Fruit fly (Drosophila melanogaster) whole organism, embryonic: ENCODE measurements around the gene CG17124.
A peak's percentile ranks its signal among the peaks of the same experiment; 100 is the strongest.

Experiments used
- Antp ChIP-seq: fragments of 200-800 bp; sonication (Bioruptor generic); optimal IDR thresholded peaks from 3 replicates; lab custom pipeline; 2016; ENCODE audit warnings: missing biosample characterization, missing genetic modification characterization
- Bgb ChIP-seq: fragments of 200-800 bp; sonication (Bioruptor generic); IDR thresholded peaks from 2 replicates; pipeline ENCODE4 v1.3.6; 2022; ENCODE audit warnings: missing biosample characterization, missing genetic modification characterization; ENCODE audit not compliant: partially characterized antibody
- CG10267 ChIP-seq: fragments of 200-800 bp; sonication (Bioruptor generic); optimal IDR thresholded peaks from 2 replicates; lab custom pipeline; 2018; ENCODE audit warnings: missing biosample characterization, mild to moderate bottlenecking, missing genetic modification characterization, moderate library complexity
- CG11560 ChIP-seq: fragments of 200-800 bp; sonication (Bioruptor generic); IDR thresholded peaks from 3 replicates; pipeline ENCODE4 v1.3.6; 2022; ENCODE audit warnings: missing biosample characterization, missing genetic modification characterization
- CG12659 ChIP-seq: fragments of 200-800 bp; sonication (Bioruptor generic); optimal IDR thresholded peaks from 3 replicates; lab custom pipeline; 2017; ENCODE audit warnings: mild to moderate bottlenecking, missing biosample characterization, missing genetic modification reagents, missing genetic modification characterization
- CG13287 ChIP-seq: fragments of 200-800 bp; sonication (Bioruptor generic); IDR thresholded peaks from 2 replicates; pipeline ENCODE4 v1.3.6; 2022; ENCODE audit warnings: missing biosample characterization, missing genetic modification characterization; ENCODE audit not compliant: partially characterized antibody
- CG14710 ChIP-seq: fragments of 200-800 bp; sonication (Bioruptor generic); optimal IDR thresholded peaks from 3 replicates; lab custom pipeline; 2019; ENCODE audit warnings: missing biosample characterization, mild to moderate bottlenecking, missing genetic modification characterization, moderate library complexity
- CG16779 ChIP-seq: fragments of 200-800 bp; sonication (Bioruptor generic); IDR thresholded peaks from 2 replicates; pipeline ENCODE4 v1.3.6; 2022; ENCODE audit warnings: missing biosample characterization, missing genetic modification characterization
- CG2116 ChIP-seq: fragments of 200-800 bp; sonication (Bioruptor generic); optimal IDR thresholded peaks from 3 replicates; lab custom pipeline; 2018; ENCODE audit warnings: missing biosample characterization, mild to moderate bottlenecking, missing genetic modification characterization
- CG2712 ChIP-seq: fragments of 200-800 bp; optimal IDR thresholded peaks from 3 replicates; lab custom pipeline; 2019; ENCODE audit warnings: missing biosample characterization, mild to moderate bottlenecking, missing genetic modification characterization, moderate library complexity
- CG3163 ChIP-seq: fragments of 200-800 bp; sonication (Bioruptor generic); optimal IDR thresholded peaks from 3 replicates; lab custom pipeline; 2016; ENCODE audit warnings: missing biosample characterization, missing genetic modification characterization
- CG34376 ChIP-seq: fragments of 200-800 bp; sonication (Bioruptor generic); optimal IDR thresholded peaks from 2 replicates; lab custom pipeline; 2018; ENCODE audit warnings: missing biosample characterization, mild to moderate bottlenecking, missing genetic modification characterization
- CG8089 ChIP-seq: fragments of 200-800 bp; sonication (Bioruptor generic); optimal IDR thresholded peaks from 3 replicates; lab custom pipeline; 2016; ENCODE audit warnings: missing biosample characterization, missing genetic modification characterization
- CG8281 ChIP-seq: fragments of 200-800 bp; sonication (Bioruptor generic); optimal IDR thresholded peaks from 2 replicates; lab custom pipeline; 2018; ENCODE audit warnings: missing biosample characterization, mild to moderate bottlenecking, missing genetic modification characterization, moderate library complexity
- CG9817 ChIP-seq: fragments of 200-800 bp; sonication (Bioruptor generic); optimal IDR thresholded peaks from 2 replicates; lab custom pipeline; 2018; ENCODE audit warnings: missing biosample characterization, mild to moderate bottlenecking, missing genetic modification characterization, moderate library complexity
- D ChIP-seq, 2 experiments: fragments of 200-800 bp in 1 of 2; fragments of >200 bp in 1 of 2; sonication (Bioruptor generic) in 1 of 2; optimal IDR thresholded peaks; 2 replicates in 1 of 2; 3 replicates in 1 of 2; lab custom pipeline; 2017; ENCODE audit warnings: mild to moderate bottlenecking in 1 of 2, missing biosample characterization in 1 of 2, missing genetic modification characterization in 1 of 2, missing genetic modification reagents in 1 of 2
- Dll ChIP-seq: fragments of 200-800 bp; sonication (Bioruptor generic); IDR thresholded peaks from 4 replicates; pipeline ENCODE4 v1.3.6; 2022; ENCODE audit warnings: missing biosample characterization, missing genetic modification characterization; ENCODE audit not compliant: partially characterized antibody
- Doc3 ChIP-seq: fragments of 200-800 bp; sonication (Bioruptor generic); IDR thresholded peaks from 3 replicates; pipeline ENCODE4 v1.3.6; 2022; ENCODE audit warnings: missing biosample characterization, missing genetic modification characterization; ENCODE audit not compliant: partially characterized antibody
- Eip74EF ChIP-seq, 2 experiments: fragments of 200-800 bp in 1 of 2; fragments of >200 bp in 1 of 2; sonication (Bioruptor generic) in 1 of 2; optimal IDR thresholded peaks; 2 replicates each; lab custom pipeline; 2017 to 2019; ENCODE audit warnings: missing biosample characterization in 2 of 2, missing genetic modification characterization in 2 of 2, mild to moderate bottlenecking in 1 of 2, moderate library complexity in 1 of 2
- HLH4C ChIP-seq: fragments of 200-800 bp; sonication (Bioruptor generic); IDR thresholded peaks from 3 replicates; pipeline ENCODE4 v1.3.6; 2022; ENCODE audit warnings: missing biosample characterization, missing genetic modification characterization; ENCODE audit not compliant: partially characterized antibody
- MBD-R2 ChIP-seq: fragments of 200-800 bp; sonication (Bioruptor generic); IDR thresholded peaks from 2 replicates; pipeline ENCODE4 v1.3.6; 2022; ENCODE audit warnings: missing biosample characterization, missing genetic modification characterization
- MESR4 ChIP-seq: fragments of 200-800 bp; sonication (Bioruptor generic); optimal IDR thresholded peaks from 2 replicates; lab custom pipeline; 2018; ENCODE audit warnings: missing biosample characterization, mild to moderate bottlenecking, missing genetic modification characterization, moderate library complexity
- Myb ChIP-seq: fragments of 200-800 bp; sonication (Bioruptor generic); optimal IDR thresholded peaks from 2 replicates; lab custom pipeline; 2016; ENCODE audit warnings: missing biosample characterization, missing genetic modification characterization
- Nf-YA ChIP-seq: fragments of 200-800 bp; sonication (Bioruptor generic); IDR thresholded peaks from 2 replicates; pipeline ENCODE4 v1.3.6; 2022; ENCODE audit warnings: missing biosample characterization, missing genetic modification characterization
- Opbp ChIP-seq: fragments of 200-800 bp; sonication (Bioruptor generic); IDR thresholded peaks from 3 replicates; pipeline ENCODE4 v1.3.6; 2022; ENCODE audit warnings: missing biosample characterization, missing genetic modification characterization; ENCODE audit not compliant: partially characterized antibody
- Pdp1 ChIP-seq, 2 experiments: fragments of 200-800 bp; sonication (Bioruptor generic); optimal IDR thresholded peaks; 3 replicates each; lab custom pipeline; 2016; ENCODE audit warnings: missing biosample characterization in 2 of 2, missing genetic modification characterization in 2 of 2, mild to moderate bottlenecking in 1 of 2, moderate library complexity in 1 of 2
- Sry-δ ChIP-seq: fragments of 200-800 bp; sonication (Bioruptor generic); optimal IDR thresholded peaks from 2 replicates; lab custom pipeline; 2016; ENCODE audit warnings: missing biosample characterization, missing genetic modification characterization
- YL-1 ChIP-seq: fragments of 200-800 bp; sonication (Bioruptor generic); optimal IDR thresholded peaks from 3 replicates; lab custom pipeline; 2017; ENCODE audit warnings: missing biosample characterization, mild to moderate bottlenecking, missing genetic modification characterization
- bsh ChIP-seq, 2 experiments: fragments of 200-800 bp; sonication (Bioruptor generic); optimal IDR thresholded peaks; 2 replicates each; lab custom pipeline; 2017 to 2018; ENCODE audit warnings: mild to moderate bottlenecking in 2 of 2, missing biosample characterization in 2 of 2, missing genetic modification characterization in 2 of 2, moderate library complexity in 1 of 2
- crol ChIP-seq: fragments of 200-800 bp; sonication (Bioruptor generic); IDR thresholded peaks from 2 replicates; pipeline ENCODE4 v1.3.6; 2022; ENCODE audit warnings: missing biosample characterization, missing genetic modification characterization
- crp ChIP-seq, 2 experiments: fragments of 200-800 bp; sonication (Bioruptor generic); optimal IDR thresholded peaks; 2 replicates in 1 of 2; 3 replicates in 1 of 2; lab custom pipeline; 2017; ENCODE audit warnings: missing biosample characterization in 2 of 2, missing genetic modification characterization in 2 of 2, mild to moderate bottlenecking in 1 of 2, moderate library complexity in 1 of 2
- gcm ChIP-seq: fragments of 200-800 bp; sonication (Bioruptor generic); optimal IDR thresholded peaks from 2 replicates; lab custom pipeline; 2019; ENCODE audit warnings: missing biosample characterization, mild to moderate bottlenecking, missing genetic modification characterization, moderate library complexity
- gfzf ChIP-seq: fragments of 200-800 bp; sonication (Bioruptor generic); optimal IDR thresholded peaks from 2 replicates; lab custom pipeline; 2016; ENCODE audit warnings: missing biosample characterization, mild to moderate bottlenecking, missing genetic modification characterization, moderate library complexity
- hb ChIP-seq: fragments of 200-800 bp; sonication (Bioruptor generic); IDR thresholded peaks from 3 replicates; pipeline ENCODE4 v1.3.6; 2022; ENCODE audit warnings: missing biosample characterization, missing genetic modification characterization; ENCODE audit not compliant: partially characterized antibody
- hkb ChIP-seq, 2 experiments: fragments of 200-800 bp in 1 of 2; fragments of >200 bp in 1 of 2; sonication (Bioruptor generic) in 1 of 2; IDR thresholded peaks in 1 of 2; optimal IDR thresholded peaks in 1 of 2; 2 replicates each; pipeline versions ENCODE4 v1.3.6 to Lab custom; 2017 to 2022; ENCODE audit warnings: missing biosample characterization in 1 of 2, missing genetic modification characterization in 1 of 2
- inv ChIP-seq: fragments of 200-800 bp; sonication (Bioruptor generic); IDR thresholded peaks from 2 replicates; pipeline ENCODE4 v1.3.6; 2022; ENCODE audit warnings: missing biosample characterization, missing genetic modification characterization; ENCODE audit not compliant: partially characterized antibody
- jigr1 ChIP-seq: fragments of 200-800 bp; sonication (Bioruptor generic); IDR thresholded peaks from 3 replicates; pipeline ENCODE4 v1.3.6; 2022; ENCODE audit warnings: missing biosample characterization, missing genetic modification characterization
- kni ChIP-seq: fragments of 200-800 bp; sonication (Bioruptor generic); optimal IDR thresholded peaks from 3 replicates; lab custom pipeline; 2017; ENCODE audit warnings: mild to moderate bottlenecking, missing biosample characterization, missing genetic modification reagents, missing genetic modification characterization
- knrl ChIP-seq: fragments of 200-800 bp; sonication (Bioruptor generic); IDR thresholded peaks from 3 replicates; pipeline ENCODE4 v1.3.6; 2022; ENCODE audit warnings: missing biosample characterization, missing genetic modification characterization; ENCODE audit not compliant: partially characterized antibody
- lmd ChIP-seq: fragments of 200-800 bp; sonication (Bioruptor generic); IDR thresholded peaks from 2 replicates; pipeline ENCODE4 v1.3.6; 2022; ENCODE audit warnings: missing biosample characterization, missing genetic modification characterization
- nerfin-2 ChIP-seq: fragments of 200-800 bp; sonication (Bioruptor generic); IDR thresholded peaks from 2 replicates; pipeline ENCODE4 v1.3.6; 2022; ENCODE audit warnings: missing biosample characterization, missing genetic modification characterization; ENCODE audit not compliant: partially characterized antibody
- phol ChIP-seq: fragments of 200-800 bp; sonication (Bioruptor generic); optimal IDR thresholded peaks from 3 replicates; lab custom pipeline; 2018; ENCODE audit warnings: missing biosample characterization, mild to moderate bottlenecking, missing genetic modification characterization, moderate library complexity
- sens ChIP-seq: fragments of 200-800 bp; sonication (Bioruptor generic); peaks from one replicate; lab custom pipeline; 2016; ENCODE audit warnings: missing biosample characterization, missing genetic modification characterization
- stwl ChIP-seq: fragments of 200-800 bp; sonication (Bioruptor generic); optimal IDR thresholded peaks from 3 replicates; lab custom pipeline; 2018; ENCODE audit warnings: missing biosample characterization, mild to moderate bottlenecking, missing genetic modification characterization, moderate library complexity
- tgo ChIP-seq: fragments of 200-800 bp; sonication (Bioruptor generic); IDR thresholded peaks from 3 replicates; pipeline ENCODE4 v1.3.6; 2022; ENCODE audit warnings: missing biosample characterization, missing genetic modification characterization
- trem ChIP-seq: fragments of 200-800 bp; optimal IDR thresholded peaks from 3 replicates; lab custom pipeline; 2019; ENCODE audit warnings: missing biosample characterization, mild to moderate bottlenecking, missing genetic modification characterization, moderate library complexity
- vvl ChIP-seq: fragments of 200-800 bp; sonication (Bioruptor generic); IDR thresholded peaks from 2 replicates; pipeline ENCODE4 v1.3.6; 2022; ENCODE audit warnings: missing biosample characterization, missing genetic modification characterization

Gene CG17124

DNA sequence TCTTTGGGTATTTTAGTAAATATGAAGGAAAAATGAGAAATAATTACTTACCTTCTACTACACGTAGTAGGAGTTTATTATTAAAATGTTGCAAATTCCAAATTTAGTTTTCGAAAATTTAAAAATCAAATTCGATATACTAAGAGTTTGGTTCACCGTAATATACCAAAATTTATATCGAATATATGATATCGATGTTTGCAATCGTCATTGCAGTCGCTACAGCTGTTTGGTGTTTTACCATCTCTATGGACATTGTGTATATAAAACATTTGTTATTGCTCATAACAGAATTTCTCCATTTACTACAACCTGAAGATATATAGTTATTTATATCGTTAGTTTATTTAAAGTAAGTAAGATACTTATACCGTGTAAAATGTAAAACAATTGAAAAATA, 27.4 kb downstream of the CG17124 start, which contains the start of gene CG6443 (continued):
- TF ChIP-seq CG3163 (no peak), CG8281 (no peak), Doc3 (GFP tag; lab: Robert Waterston, UW) (peak; percentile 81), Antp (GFP tag; lab: Kevin White, UChicago) (no peak), crol (GFP tag; lab: Robert Waterston, UW) (no peak), vvl (GFP tag; lab: Robert Waterston, UW) (no peak), gfzf (GFP tag; lab: Kevin White, UChicago) (peak; percentile 15), CG11560 (peak; percentile 97), CG9817 (no peak), Dll (GFP tag; lab: Robert Waterston, UW) (peak; percentile 89), CG8089 (GFP tag; lab: Kevin White, UChicago) (no peak), knrl (peak; percentile 63), MESR4 (GFP tag; lab: Kevin White, UChicago) (peak; percentile 30), Nf-YA (no peak), lmd (GFP tag; lab: Robert Waterston, UW) (no peak), crp (GFP tag; optimal IDR thresholded peaks at IDR 0.05; lab: Kevin White, UChicago) (peak; percentile 67 to 91), YL-1 (GFP tag; lab: Kevin White, UChicago) (peak; percentile 3), tgo (GFP tag; lab: Robert Waterston, UW) (no peak), CG14710 (tag; lab: Kevin White, UChicago) (peak; percentile 19), CG16779 (GFP tag; lab: Robert Waterston, UW) (no peak), hb (GFP tag; lab: Robert Waterston, UW) (0 out of 3 replicates have a peak, but pooled peaks have one; percentile 20), CG2116 (GFP tag; lab: Kevin White, UChicago) (peak; percentile 73), Pdp1 (GFP tag; optimal IDR thresholded peaks at IDR 0.05; lab: Kevin White, UChicago) (peak in 1 of 2 experiments; percentile 12), CG13287 (GFP tag; lab: Robert Waterston, UW) (peak; percentile 90), Eip74EF (GFP tag; optimal IDR thresholded peaks at IDR 0.05; lab: Kevin White, UChicago) (no peak), phol (tag; lab: Kevin White, UChicago) (peak; percentile 9), CG2712 (tag; lab: Kevin White, UChicago) (peak; percentile 40), kni (GFP tag; lab: Kevin White, UChicago) (no peak), MBD-R2 (GFP tag; lab: Robert Waterston, UW) (peak; percentile 40; the same call in 1 of the 2 replicates), jigr1 (GFP tag; lab: Robert Waterston, UW) (no peak), Opbp (GFP tag; lab: Robert Waterston, UW) (peak; percentile 75; the same call in 2 of the 3 replicates), hkb (optimal IDR thresholded peaks at IDR 0.05; lab: Kevin White, UChicago) (no peak), hkb (GFP tag; IDR thresholded peaks at IDR 0.05; lab: Robert Waterston, UW) (no peak), gcm (GFP tag; lab: Kevin White, UChicago) (no peak), trem (tag; lab: Kevin White, UChicago) (peak; percentile 56), HLH4C (GFP tag; lab: Robert Waterston, UW) (peak; percentile 65), D (optimal IDR thresholded peaks at IDR 0.05; lab: Kevin White, UChicago) (no peak), D (GFP tag; optimal IDR thresholded peaks at IDR 0.05; lab: Kevin White, UChicago) (no peak), CG34376 (GFP tag; lab: Kevin White, UChicago) (no peak), inv (GFP tag; lab: Robert Waterston, UW) (peak; percentile 51; the same call in 1 of the 2 replicates), Myb (GFP tag; lab: Kevin White, UChicago) (peak; percentile 58), nerfin-2 (GFP tag; lab: Robert Waterston, UW) (peak; percentile 75), CG12659 (GFP tag; lab: Kevin White, UChicago) (peak; percentile 56), Sry-δ (peak; percentile 90), CG10267 (tag; lab: Kevin White, UChicago) (peak; percentile 20), Bgb (GFP tag; lab: Robert Waterston, UW) (peak; percentile 75), stwl (tag; lab: Kevin White, UChicago) (peak; percentile 89), sens (GFP tag; lab: Kevin White, UChicago) (peak; percentile 63), bsh (GFP tag; optimal IDR thresholded peaks at IDR 0.05; lab: Kevin White, UChicago) (no peak)
